Worm (Caenorhabditis elegans) whole organism, L4 larva: ENCODE measurements around the gene T14A8.2.
A peak's percentile ranks its signal among the peaks of the same experiment; 100 is the strongest.

Experiments used
- D1046.2 ChIP-seq: fragments of 200-800 bp; sonication (Bioruptor generic); IDR thresholded peaks from 2 replicates; pipeline ENCODE4 v1.3.6; 2022; ENCODE audit warnings: missing genetic modification characterization, missing compliant biosample characterization
- F26F4.8 ChIP-seq: fragments of 200-800 bp; sonication (Bioruptor generic); conservative IDR thresholded peaks from 2 replicates; pipeline ENCODE4 v1.3.6; 2022; ENCODE audit warnings: missing genetic modification characterization, missing compliant biosample characterization
- F37D6.2 ChIP-seq: sonication (generic microtip); optimal IDR thresholded peaks from 2 replicates; lab custom pipeline; 2016; ENCODE audit warnings: mild to moderate bottlenecking, missing genetic modification characterization, missing compliant biosample characterization
- R02D3.7 ChIP-seq: fragments of 150-350 bp; sonication (generic microtip); optimal IDR thresholded peaks from 3 replicates; lab custom pipeline; 2014; ENCODE audit warnings: missing biosample characterization, missing genetic modification characterization
- Y105C5A.15 ChIP-seq: fragments of 200-800 bp; sonication (Bioruptor generic); IDR thresholded peaks from 2 replicates; pipeline ENCODE4 v1.3.6; 2022; ENCODE audit warnings: missing genetic modification characterization, missing compliant biosample characterization
- Y48G9A.11 ChIP-seq: fragments of 200-800 bp; sonication (Bioruptor generic); IDR thresholded peaks from 2 replicates; pipeline ENCODE4 v1.3.6; 2022; ENCODE audit warnings: missing genetic modification reagents, missing genetic modification characterization, missing compliant biosample characterization
- Y5F2A.4 ChIP-seq: fragments of 200-800 bp; sonication (Bioruptor generic); optimal IDR thresholded peaks from 2 replicates; lab custom pipeline; 2018; ENCODE audit warnings: mild to moderate bottlenecking, missing genetic modification characterization, missing compliant biosample characterization
- ZK337.2 ChIP-seq: fragments of 200-800 bp; sonication (Bioruptor generic); IDR thresholded peaks from 2 replicates; pipeline ENCODE4 v1.3.6; 2022; ENCODE audit warnings: missing genetic modification reagents, missing genetic modification characterization, missing compliant biosample characterization
- ZK546.5 ChIP-seq, 2 experiments: sonication (generic microtip); optimal IDR thresholded peaks; 2 replicates each; lab custom pipeline; 2017; ENCODE audit warnings: missing biosample characterization in 2 of 2, missing genetic modification characterization in 2 of 2
- aha-1 ChIP-seq: fragments of 150-350 bp; peaks from one replicate; lab custom pipeline; 2014; ENCODE audit warnings: missing biosample characterization, missing genetic modification characterization
- ceh-20 ChIP-seq: fragments of 200-800 bp; sonication (Bioruptor generic); IDR thresholded peaks from 2 replicates; pipeline ENCODE4 v1.3.6; 2022; ENCODE audit warnings: missing genetic modification reagents, missing genetic modification characterization, missing compliant biosample characterization
- ceh-32 ChIP-seq: sonication (generic microtip); optimal IDR thresholded peaks from 2 replicates; lab custom pipeline; 2016; ENCODE audit warnings: mild to moderate bottlenecking, missing genetic modification characterization, missing compliant biosample characterization; ENCODE audit not compliant: poor library complexity
- ceh-44 ChIP-seq: fragments of 200-800 bp; sonication (Bioruptor generic); IDR thresholded peaks from 2 replicates; pipeline ENCODE4 v1.3.6; 2022; ENCODE audit warnings: missing genetic modification reagents, missing genetic modification characterization, missing compliant biosample characterization
- ceh-82 ChIP-seq: sonication (generic microtip); optimal IDR thresholded peaks from 2 replicates; lab custom pipeline; 2017; ENCODE audit warnings: missing biosample characterization, missing genetic modification characterization
- ces-1 ChIP-seq: fragments of 150-350 bp; sonication (generic microtip); optimal IDR thresholded peaks from 4 replicates; lab custom pipeline; 2014; ENCODE audit warnings: missing biosample characterization, missing genetic modification reagents, missing genetic modification characterization
- dmd-6 ChIP-seq: fragments of 200-800 bp; sonication (Bioruptor generic); IDR thresholded peaks from 2 replicates; pipeline ENCODE4 v1.3.6; 2022; ENCODE audit warnings: missing genetic modification reagents, missing genetic modification characterization, missing compliant biosample characterization
- dmd-9 ChIP-seq: fragments of 200-800 bp; sonication (Bioruptor generic); IDR thresholded peaks from 2 replicates; pipeline ENCODE4 v1.3.6; 2022; ENCODE audit warnings: missing genetic modification reagents, missing genetic modification characterization, missing compliant biosample characterization
- duxl-1 ChIP-seq: sonication (generic microtip); optimal IDR thresholded peaks from 2 replicates; lab custom pipeline; 2016; ENCODE audit warnings: mild to moderate bottlenecking, missing genetic modification characterization, moderate library complexity, missing compliant biosample characterization; ENCODE audit not compliant: poor library complexity
- dve-1 ChIP-seq: sonication (generic microtip); optimal IDR thresholded peaks from 2 replicates; lab custom pipeline; 2017; ENCODE audit warnings: antibody characterized with exemption, mild to moderate bottlenecking, missing genetic modification characterization, missing compliant biosample characterization; ENCODE audit not compliant: insufficient read depth
- egl-27 ChIP-seq: sonication (generic microtip); optimal IDR thresholded peaks from 3 replicates; lab custom pipeline; 2017; ENCODE audit warnings: missing biosample characterization, missing genetic modification reagents, missing genetic modification characterization
- fkh-10 ChIP-seq: fragments of 150-350 bp; optimal IDR thresholded peaks from 2 replicates; lab custom pipeline; 2014; ENCODE audit warnings: missing biosample characterization, missing genetic modification reagents, missing genetic modification characterization
- gei-8 ChIP-seq: fragments of 200-800 bp; sonication (Bioruptor generic); optimal IDR thresholded peaks from 2 replicates; lab custom pipeline; 2018; ENCODE audit warnings: mild to moderate bottlenecking, missing genetic modification characterization, missing compliant biosample characterization
- hif-1 ChIP-seq, 2 experiments: sonication (generic microtip); optimal IDR thresholded peaks; 2 replicates each; lab custom pipeline; 2016 to 2017; ENCODE audit warnings: missing compliant biosample characterization in 2 of 2, missing genetic modification characterization in 2 of 2, missing genetic modification reagents in 2 of 2, missing genotype in 2 of 2, mild to moderate bottlenecking in 1 of 2
- jun-1 ChIP-seq: fragments of 150-350 bp; optimal IDR thresholded peaks from 2 replicates; lab custom pipeline; 2014; ENCODE audit warnings: missing biosample characterization, missing genetic modification reagents, missing genetic modification characterization
- lim-7 ChIP-seq: fragments of 200-800 bp; sonication (Bioruptor generic); IDR thresholded peaks from 2 replicates; pipeline ENCODE4 v1.3.6; 2022; ENCODE audit warnings: missing genetic modification characterization, missing compliant biosample characterization
- lin-15B ChIP-seq: fragments of 150-350 bp; sonication (generic microtip); optimal IDR thresholded peaks from 3 replicates; lab custom pipeline; 2014; ENCODE audit warnings: missing biosample characterization, missing genetic modification characterization
- lin-38 ChIP-seq: fragments of 200-800 bp; sonication (Bioruptor generic); IDR thresholded peaks from 2 replicates; pipeline ENCODE4 v1.3.6; 2022; ENCODE audit warnings: missing genetic modification reagents, missing genetic modification characterization, missing compliant biosample characterization
- lir-3 ChIP-seq: sonication (generic microtip); optimal IDR thresholded peaks from 2 replicates; lab custom pipeline; 2016; ENCODE audit warnings: mild to moderate bottlenecking, missing genetic modification characterization, missing compliant biosample characterization
- mep-1 ChIP-seq: fragments of 150-350 bp; sonication (generic microtip); optimal IDR thresholded peaks from 3 replicates; lab custom pipeline; 2014; ENCODE audit warnings: missing biosample characterization, missing genetic modification characterization
- mxl-3 ChIP-seq: fragments of 200-800 bp; sonication (Bioruptor generic); optimal IDR thresholded peaks from 2 replicates; lab custom pipeline; 2018; ENCODE audit warnings: mild to moderate bottlenecking, missing genetic modification characterization, missing compliant biosample characterization
- nhr-11 ChIP-seq: fragments of 150-350 bp; optimal IDR thresholded peaks from 2 replicates; lab custom pipeline; 2014; ENCODE audit warnings: missing biosample characterization, missing genetic modification characterization
- nhr-237 ChIP-seq: sonication (generic microtip); optimal IDR thresholded peaks from 2 replicates; lab custom pipeline; 2017; ENCODE audit warnings: missing biosample characterization, missing genetic modification characterization
- nhr-25 ChIP-seq: sonication (generic microtip); optimal IDR thresholded peaks from 2 replicates; lab custom pipeline; 2017; ENCODE audit warnings: missing genetic modification characterization, mild to moderate bottlenecking, missing compliant biosample characterization, antibody characterized with exemption, moderate library complexity, borderline replicate concordance; ENCODE audit not compliant: insufficient read depth
- nhr-28 ChIP-seq: fragments of 150-350 bp; optimal IDR thresholded peaks from 2 replicates; lab custom pipeline; 2014; ENCODE audit warnings: missing biosample characterization, missing genetic modification characterization
- nhr-41 ChIP-seq: fragments of 200-800 bp; sonication (Bioruptor generic); IDR thresholded peaks from 2 replicates; pipeline ENCODE4 v1.3.6; 2022; ENCODE audit warnings: missing genetic modification reagents, missing genetic modification characterization, missing compliant biosample characterization
- nhr-48 ChIP-seq: sonication (generic microtip); optimal IDR thresholded peaks from 2 replicates; lab custom pipeline; 2016; ENCODE audit warnings: mild to moderate bottlenecking, missing genetic modification characterization, missing compliant biosample characterization
- nhr-6 ChIP-seq: fragments of 150-350 bp; optimal IDR thresholded peaks from 2 replicates; lab custom pipeline; 2014; ENCODE audit warnings: missing biosample characterization, missing genetic modification characterization
- nhr-76 ChIP-seq: fragments of 150-350 bp; optimal IDR thresholded peaks from 2 replicates; lab custom pipeline; 2014; ENCODE audit warnings: missing biosample characterization, missing genetic modification characterization
- nhr-77 ChIP-seq: fragments of 150-350 bp; optimal IDR thresholded peaks from 2 replicates; lab custom pipeline; 2014; ENCODE audit warnings: missing biosample characterization, missing genetic modification characterization
- php-3 ChIP-seq: fragments of 200-800 bp; sonication (Bioruptor generic); IDR thresholded peaks from 2 replicates; pipeline ENCODE4 v1.3.6; 2022; ENCODE audit warnings: missing genetic modification reagents, missing genetic modification characterization, missing compliant biosample characterization
- rbr-2 ChIP-seq: sonication (generic microtip); optimal IDR thresholded peaks from 2 replicates; lab custom pipeline; 2016; ENCODE audit warnings: missing genotype, missing genetic modification characterization, missing compliant biosample characterization
- saeg-2 ChIP-seq: fragments of 200-800 bp; sonication (Bioruptor generic); IDR thresholded peaks from 2 replicates; pipeline ENCODE4 v1.3.6; 2022; ENCODE audit warnings: missing genetic modification reagents, missing genetic modification characterization, missing compliant biosample characterization
- sdz-12 ChIP-seq: fragments of 200-800 bp; sonication (Bioruptor generic); optimal IDR thresholded peaks from 2 replicates; lab custom pipeline; 2018; ENCODE audit warnings: mild to moderate bottlenecking, missing genetic modification characterization, missing compliant biosample characterization
- spr-1 ChIP-seq: sonication (generic microtip); optimal IDR thresholded peaks from 2 replicates; lab custom pipeline; 2016; ENCODE audit warnings: mild to moderate bottlenecking, missing genetic modification characterization, missing compliant biosample characterization
- spr-3 ChIP-seq: fragments of 200-800 bp; sonication (Bioruptor generic); optimal IDR thresholded peaks from 2 replicates; lab custom pipeline; 2018; ENCODE audit warnings: mild to moderate bottlenecking, missing genetic modification characterization, missing compliant biosample characterization
- tag-97 ChIP-seq: fragments of 200-800 bp; sonication (Bioruptor generic); IDR thresholded peaks from 2 replicates; pipeline ENCODE4 v1.3.6; 2022; ENCODE audit warnings: missing genetic modification characterization, missing compliant biosample characterization
- tra-1 ChIP-seq: fragments of 200-800 bp; sonication (Bioruptor generic); IDR thresholded peaks from 2 replicates; pipeline ENCODE4 v1.3.6; 2022; ENCODE audit warnings: missing genetic modification reagents, missing genetic modification characterization, missing compliant biosample characterization
- unc-130 ChIP-seq: sonication (generic microtip); optimal IDR thresholded peaks from 2 replicates; lab custom pipeline; 2016; ENCODE audit warnings: missing genetic modification reagents, missing genetic modification characterization, missing compliant biosample characterization
- vab-7 ChIP-seq: fragments of 200-800 bp; sonication (Bioruptor generic); IDR thresholded peaks from 2 replicates; pipeline ENCODE4 v1.3.6; 2022; ENCODE audit warnings: missing genetic modification reagents, missing genetic modification characterization, missing compliant biosample characterization
- zfp-2 ChIP-seq: sonication (generic microtip); optimal IDR thresholded peaks from 2 replicates; lab custom pipeline; 2016; ENCODE audit warnings: mild to moderate bottlenecking, missing genetic modification characterization, missing compliant biosample characterization
- zip-2 ChIP-seq: fragments of 150-350 bp; optimal IDR thresholded peaks from 2 replicates; lab custom pipeline; 2014; ENCODE audit warnings: missing biosample characterization, missing genetic modification characterization
- ztf-7 ChIP-seq: fragments of 150-350 bp; optimal IDR thresholded peaks from 2 replicates; lab custom pipeline; 2014; ENCODE audit warnings: missing biosample characterization, missing genetic modification characterization

The T14A8.2 gene

ce11 chrIV:7789521-7789949, 32.9 kb downstream of the T14A8.2 start, which contains the start of gene imp-3 (continued):
- TF ChIP-seq hif-1 (tag; optimal IDR thresholded peaks at IDR 0.05; lab: Kevin White, UChicago) (peak in 1 of 2 experiments; percentile 53), ces-1 (GFP tag; lab: Kevin White, UChicago) (no peak), tag-97 (GFP tag; lab: Robert Waterston, UW) (no peak), tra-1 (GFP tag; lab: Robert Waterston, UW) (peak; percentile 74), lin-15B (no peak), ceh-32 (tag; lab: Kevin White, UChicago) (no peak), nhr-76 (tag; lab: Kevin White, UChicago) (no peak), sdz-12 (GFP tag; lab: Kevin White, UChicago) (no peak), D1046.2 (GFP tag; lab: Robert Waterston, UW) (peak; percentile 69; the same call in 1 of the 2 replicates), duxl-1 (no peak), lir-3 (tag; lab: Kevin White, UChicago) (no peak), nhr-25 (no peak), nhr-41 (no peak), rbr-2 (tag; lab: Kevin White, UChicago) (peak; percentile 64), jun-1 (tag; lab: Kevin White, UChicago) (no peak), aha-1 (peak; percentile 98), ztf-7 (tag; lab: Kevin White, UChicago) (no peak), Y48G9A.11 (peak; percentile 64), nhr-77 (no peak), ceh-20 (GFP tag; lab: Robert Waterston, UW) (peak; percentile 50; the same call in 1 of the 2 replicates), Y5F2A.4 (peak; percentile 74), ZK546.5 (tag; optimal IDR thresholded peaks at IDR 0.05; lab: Kevin White, UChicago) (no peak), spr-1 (tag; lab: Kevin White, UChicago) (peak; percentile 18), gei-8 (GFP tag; lab: Kevin White, UChicago) (peak; percentile 36), Y105C5A.15 (GFP tag; lab: Robert Waterston, UW) (peak; percentile 66; the same call in 1 of the 2 replicates), dve-1 (peak; percentile 62), F26F4.8 (GFP tag; lab: Robert Waterston, UW) (no peak), nhr-28 (tag; lab: Kevin White, UChicago) (peak; percentile 22), egl-27 (tag; lab: Kevin White, UChicago) (no peak), lin-38 (peak; percentile 77), dmd-9 (GFP tag; lab: Robert Waterston, UW) (no peak), F37D6.2 (tag; lab: Kevin White, UChicago) (no peak), mep-1 (tag; lab: Kevin White, UChicago) (peak; percentile 77), nhr-11 (tag; lab: Kevin White, UChicago) (no peak), nhr-237 (tag; lab: Kevin White, UChicago) (no peak), vab-7 (no peak), zip-2 (tag; lab: Kevin White, UChicago) (no peak), fkh-10 (GFP tag; lab: Kevin White, UChicago) (no peak), php-3 (GFP tag; lab: Robert Waterston, UW) (0 out of 2 replicates have a peak, but pooled peaks have one; percentile 30), saeg-2 (GFP tag; lab: Robert Waterston, UW) (no peak), nhr-6 (tag; lab: Kevin White, UChicago) (peak; percentile 21), unc-130 (GFP tag; lab: Kevin White, UChicago) (no peak), mxl-3 (peak; percentile 84), spr-3 (peak; percentile 11), ceh-44 (no peak), ceh-82 (tag; lab: Kevin White, UChicago) (no peak), nhr-48 (tag; lab: Kevin White, UChicago) (no peak), lim-7 (GFP tag; lab: Robert Waterston, UW) (no peak; the same call in 1 of the 2 replicates), ZK337.2 (GFP tag; lab: Robert Waterston, UW) (no peak), dmd-6 (GFP tag; lab: Robert Waterston, UW) (peak; percentile 52), zfp-2 (tag; lab: Kevin White, UChicago) (no peak), R02D3.7 (tag; lab: Kevin White, UChicago) (no peak)
